Fruit fly (Drosophila melanogaster) whole organism, embryonic: ENCODE results near the gene AANATL3.

Experiments used
- Ada2b ChIP-seq: fragments of 200-800 bp; sonication (Bioruptor generic); IDR thresholded peaks from 2 replicates; pipeline ENCODE4 v1.3.6; 2022; ENCODE audit warnings: missing biosample characterization, missing genetic modification characterization
- Atf3 ChIP-seq: fragments of 200-800 bp; sonication (Bioruptor generic); optimal IDR thresholded peaks from 3 replicates; lab custom pipeline; 2016; ENCODE audit warnings: missing biosample characterization, missing genetic modification characterization
- B-H2 ChIP-seq: fragments of 200-800 bp; sonication (Bioruptor generic); optimal IDR thresholded peaks from 2 replicates; lab custom pipeline; 2018; ENCODE audit warnings: missing biosample characterization, mild to moderate bottlenecking, missing genetic modification characterization
- Bdp1 ChIP-seq: fragments of 200-800 bp; sonication (Bioruptor generic); optimal IDR thresholded peaks from 3 replicates; lab custom pipeline; 2016; ENCODE audit warnings: missing biosample characterization, missing genetic modification characterization
- CG10431 ChIP-seq: fragments of 200-800 bp; sonication (Bioruptor generic); optimal IDR thresholded peaks from 3 replicates; lab custom pipeline; 2018; ENCODE audit warnings: missing biosample characterization, mild to moderate bottlenecking, missing genetic modification characterization
- CG10654 ChIP-seq: fragments of 200-800 bp; sonication (Bioruptor generic); optimal IDR thresholded peaks from 2 replicates; lab custom pipeline; 2016; ENCODE audit warnings: missing biosample characterization, missing genetic modification characterization
- CG10979 ChIP-seq: fragments of 200-800 bp; sonication (Bioruptor generic); optimal IDR thresholded peaks from 2 replicates; lab custom pipeline; 2018; ENCODE audit warnings: missing biosample characterization, mild to moderate bottlenecking, missing genetic modification characterization, moderate library complexity
- CG12236 ChIP-seq: fragments of 200-800 bp; sonication (Bioruptor generic); optimal IDR thresholded peaks from 2 replicates; lab custom pipeline; 2016; ENCODE audit warnings: missing biosample characterization, missing genetic modification characterization
- CG13287 ChIP-seq: fragments of 200-800 bp; sonication (Bioruptor generic); IDR thresholded peaks from 2 replicates; pipeline ENCODE4 v1.3.6; 2022; ENCODE audit warnings: missing biosample characterization, missing genetic modification characterization; ENCODE audit not compliant: partially characterized antibody
- CG2116 ChIP-seq: fragments of 200-800 bp; sonication (Bioruptor generic); optimal IDR thresholded peaks from 3 replicates; lab custom pipeline; 2018; ENCODE audit warnings: missing biosample characterization, mild to moderate bottlenecking, missing genetic modification characterization
- CG30020 ChIP-seq: fragments of 200-800 bp; optimal IDR thresholded peaks from 2 replicates; lab custom pipeline; 2019; ENCODE audit warnings: missing biosample characterization, mild to moderate bottlenecking, missing genetic modification characterization, moderate library complexity
- CG33213 ChIP-seq: fragments of 200-800 bp; sonication (Bioruptor generic); optimal IDR thresholded peaks from 3 replicates; lab custom pipeline; 2016; ENCODE audit warnings: missing biosample characterization, missing genetic modification characterization
- CG4854 ChIP-seq: fragments of 200-800 bp; sonication (Bioruptor generic); optimal IDR thresholded peaks from 2 replicates; lab custom pipeline; 2016; ENCODE audit warnings: missing biosample characterization, missing genetic modification characterization, inconsistent platforms
- CG7745 ChIP-seq: fragments of 200-800 bp; sonication (Bioruptor generic); optimal IDR thresholded peaks from 2 replicates; lab custom pipeline; 2018; ENCODE audit warnings: missing biosample characterization, mild to moderate bottlenecking, missing genetic modification characterization, moderate library complexity
- CG8388 ChIP-seq: fragments of 200-800 bp; sonication (Bioruptor generic); optimal IDR thresholded peaks from 2 replicates; lab custom pipeline; 2019; ENCODE audit warnings: missing biosample characterization, mild to moderate bottlenecking, missing genetic modification characterization, moderate library complexity
- Dad ChIP-seq: fragments of 200-800 bp; sonication (Bioruptor generic); optimal IDR thresholded peaks from 3 replicates; lab custom pipeline; 2016; ENCODE audit warnings: missing biosample characterization, missing genetic modification characterization
- Dbx ChIP-seq: fragments of 200-800 bp; sonication (Bioruptor generic); IDR thresholded peaks from 3 replicates; pipeline ENCODE4 v1.3.6; 2022; ENCODE audit warnings: missing biosample characterization, missing genetic modification characterization
- Ets97D ChIP-seq: fragments of 200-800 bp; sonication (Bioruptor generic); optimal IDR thresholded peaks from 3 replicates; lab custom pipeline; 2016; ENCODE audit warnings: missing biosample characterization, missing genetic modification characterization
- HmgD ChIP-seq: fragments of 200-800 bp; sonication (Bioruptor generic); optimal IDR thresholded peaks from 3 replicates; lab custom pipeline; 2016; ENCODE audit warnings: missing biosample characterization, missing genetic modification characterization
- Jarid2 ChIP-seq: fragments of 200-800 bp; sonication (Bioruptor generic); optimal IDR thresholded peaks from 3 replicates; lab custom pipeline; 2017; ENCODE audit warnings: mild to moderate bottlenecking, missing biosample characterization, missing genetic modification reagents, missing genetic modification characterization
- Lpt ChIP-seq: fragments of >200 bp; optimal IDR thresholded peaks from 2 replicates; lab custom pipeline; 2018; ENCODE audit warnings: missing biosample characterization, missing genetic modification characterization
- MBD-R2 ChIP-seq: fragments of 200-800 bp; sonication (Bioruptor generic); IDR thresholded peaks from 2 replicates; pipeline ENCODE4 v1.3.6; 2022; ENCODE audit warnings: missing biosample characterization, missing genetic modification characterization
- MESR4 ChIP-seq: fragments of 200-800 bp; sonication (Bioruptor generic); optimal IDR thresholded peaks from 2 replicates; lab custom pipeline; 2018; ENCODE audit warnings: missing biosample characterization, mild to moderate bottlenecking, missing genetic modification characterization, moderate library complexity
- Max ChIP-seq: fragments of 200-800 bp; sonication (Bioruptor generic); optimal IDR thresholded peaks from 2 replicates; lab custom pipeline; 2016; ENCODE audit warnings: missing biosample characterization, mild to moderate bottlenecking, missing genetic modification characterization
- Med ChIP-seq: fragments of 200-800 bp; sonication (Bioruptor generic); peaks from one replicate; lab custom pipeline; 2016; ENCODE audit warnings: missing biosample characterization, missing genetic modification characterization, mild to moderate bottlenecking, inconsistent platforms, moderate library complexity
- NFAT ChIP-seq: fragments of 200-800 bp; sonication (Bioruptor generic); IDR thresholded peaks from 2 replicates; pipeline ENCODE4 v1.3.6; 2022; ENCODE audit warnings: missing biosample characterization, missing genetic modification characterization
- Oli ChIP-seq: fragments of 200-800 bp; sonication (Bioruptor generic); optimal IDR thresholded peaks from 2 replicates; lab custom pipeline; 2018; ENCODE audit warnings: missing biosample characterization, mild to moderate bottlenecking, missing genetic modification characterization, moderate library complexity
- Opbp ChIP-seq: fragments of 200-800 bp; sonication (Bioruptor generic); IDR thresholded peaks from 3 replicates; pipeline ENCODE4 v1.3.6; 2022; ENCODE audit warnings: missing biosample characterization, missing genetic modification characterization; ENCODE audit not compliant: partially characterized antibody
- Sry-β ChIP-seq: fragments of 200-800 bp; sonication (Bioruptor generic); optimal IDR thresholded peaks from 2 replicates; lab custom pipeline; 2018; ENCODE audit warnings: missing biosample characterization, mild to moderate bottlenecking, missing genetic modification characterization, moderate library complexity
- TFAM ChIP-seq: fragments of 200-800 bp; sonication (Bioruptor generic); optimal IDR thresholded peaks from 2 replicates; lab custom pipeline; 2017; ENCODE audit warnings: missing biosample characterization, missing genetic modification characterization, inconsistent platforms
- aop ChIP-seq: fragments of 200-800 bp; sonication (Bioruptor generic); IDR thresholded peaks from 2 replicates; pipeline ENCODE4 v1.3.6; 2022; ENCODE audit warnings: missing biosample characterization, missing genetic modification characterization
- crp ChIP-seq, 2 experiments: fragments of 200-800 bp; sonication (Bioruptor generic); optimal IDR thresholded peaks; 2 replicates in 1 of 2; 3 replicates in 1 of 2; lab custom pipeline; 2017; ENCODE audit warnings: missing biosample characterization in 2 of 2, missing genetic modification characterization in 2 of 2, mild to moderate bottlenecking in 1 of 2, moderate library complexity in 1 of 2
- cwo ChIP-seq: fragments of 200-800 bp; sonication (Bioruptor generic); optimal IDR thresholded peaks from 3 replicates; lab custom pipeline; 2017; ENCODE audit warnings: missing biosample characterization, missing genetic modification characterization, mild to moderate bottlenecking, moderate library complexity, missing genetic modification reagents
- danr ChIP-seq: fragments of 200-800 bp; sonication (Bioruptor generic); IDR thresholded peaks from 2 replicates; pipeline ENCODE4 v1.3.6; 2022; ENCODE audit warnings: missing biosample characterization, missing genetic modification characterization
- dm ChIP-seq: fragments of 200-800 bp; sonication (Bioruptor generic); optimal IDR thresholded peaks from 3 replicates; lab custom pipeline; 2016; ENCODE audit warnings: missing biosample characterization, missing genetic modification characterization
- dmrt11E ChIP-seq: fragments of 200-800 bp; sonication (Bioruptor generic); optimal IDR thresholded peaks from 3 replicates; lab custom pipeline; 2018; ENCODE audit warnings: missing biosample characterization, mild to moderate bottlenecking, missing genetic modification characterization, moderate library complexity
- dysf ChIP-seq: fragments of 200-800 bp; sonication (Bioruptor generic); IDR thresholded peaks from 3 replicates; pipeline ENCODE4 v1.3.6; 2022; ENCODE audit warnings: missing biosample characterization, missing genetic modification characterization
- eve ChIP-seq, 2 experiments: fragments of >200 bp; optimal IDR thresholded peaks; 2 replicates each; lab custom pipeline; 2017; ENCODE audit warnings: missing biosample characterization in 2 of 2, missing genetic modification characterization in 2 of 2
- ind ChIP-seq: fragments of 200-800 bp; sonication (Bioruptor generic); optimal IDR thresholded peaks from 3 replicates; lab custom pipeline; 2016; ENCODE audit warnings: missing biosample characterization, missing genetic modification characterization
- mam ChIP-seq: fragments of 200-800 bp; sonication (Bioruptor generic); optimal IDR thresholded peaks from 3 replicates; lab custom pipeline; 2016; ENCODE audit warnings: missing biosample characterization, missing genetic modification characterization
- nmo ChIP-seq: fragments of 200-800 bp; sonication (Bioruptor generic); optimal IDR thresholded peaks from 2 replicates; lab custom pipeline; 2018; ENCODE audit warnings: missing biosample characterization, mild to moderate bottlenecking, missing genetic modification characterization, moderate library complexity
- odd ChIP-seq: fragments of 200-800 bp; sonication (Bioruptor generic); optimal IDR thresholded peaks from 2 replicates; lab custom pipeline; 2017; ENCODE audit warnings: missing biosample characterization, mild to moderate bottlenecking, missing genetic modification characterization
- org-1 ChIP-seq: fragments of 200-800 bp; sonication (Bioruptor generic); optimal IDR thresholded peaks from 2 replicates; lab custom pipeline; 2017; ENCODE audit warnings: missing biosample characterization, missing genetic modification characterization
- pfk ChIP-seq: fragments of 200-800 bp; sonication (Bioruptor generic); optimal IDR thresholded peaks from 2 replicates; lab custom pipeline; 2018; ENCODE audit warnings: missing biosample characterization, mild to moderate bottlenecking, missing genetic modification characterization, moderate library complexity
- scrt ChIP-seq: fragments of 200-800 bp; sonication (Bioruptor generic); optimal IDR thresholded peaks from 2 replicates; lab custom pipeline; 2018; ENCODE audit warnings: missing biosample characterization, mild to moderate bottlenecking, missing genetic modification characterization, moderate library complexity
- sd ChIP-seq: fragments of 200-800 bp; sonication (Bioruptor generic); optimal IDR thresholded peaks from 3 replicates; lab custom pipeline; 2018; ENCODE audit warnings: missing biosample characterization, mild to moderate bottlenecking, missing genetic modification characterization, moderate library complexity
- tll ChIP-seq, 2 experiments: fragments of 200-800 bp in 1 of 2; fragments of >200 bp in 1 of 2; sonication (Bioruptor generic) in 1 of 2; optimal IDR thresholded peaks; 2 replicates each; lab custom pipeline; 2017 to 2019; ENCODE audit warnings: missing biosample characterization in 2 of 2, missing genetic modification characterization in 2 of 2, mild to moderate bottlenecking in 1 of 2, moderate library complexity in 1 of 2
- trem ChIP-seq: fragments of 200-800 bp; optimal IDR thresholded peaks from 3 replicates; lab custom pipeline; 2019; ENCODE audit warnings: missing biosample characterization, mild to moderate bottlenecking, missing genetic modification characterization, moderate library complexity
- zfh1 ChIP-seq: fragments of 200-800 bp; sonication (Bioruptor generic); IDR thresholded peaks from 3 replicates; pipeline ENCODE4 v1.3.6; 2022; ENCODE audit warnings: missing biosample characterization, missing genetic modification characterization

AANATL3 gene

dm6 chr2L:20061018-20061657 is 35.5 kb upstream of the AANATL3 start, which contains the start of the genes barr and lok (continued):
- TF ChIP-seq B-H2 = no peak
- TF ChIP-seq CG30020 (tag; lab: Kevin White, UChicago) = peak; percentile 66
- TF ChIP-seq CG7745 = no peak
- no peak for TF ChIP-seq CG13287 (GFP tag; lab: Robert Waterston, UW)
- no peak for TF ChIP-seq Jarid2 (GFP tag; lab: Kevin White, UChicago)
- TF ChIP-seq ind (GFP tag; lab: Kevin White, UChicago) = peak; percentile 65
- peak; percentile 28 for TF ChIP-seq CG10431 (GFP tag; lab: Kevin White, UChicago)
- TF ChIP-seq pfk = no peak
- peak; percentile 68 for TF ChIP-seq MESR4 (GFP tag; lab: Kevin White, UChicago)
- peak; percentile 93 for TF ChIP-seq CG2116 (GFP tag; lab: Kevin White, UChicago)
- peak; percentile 9 for TF ChIP-seq CG4854 (GFP tag; lab: Kevin White, UChicago)
- TF ChIP-seq trem (tag; lab: Kevin White, UChicago) = peak; percentile 19
- TF ChIP-seq TFAM (GFP tag; lab: Kevin White, UChicago) = no peak
- TF ChIP-seq Med = peak; percentile 82
- no peak for TF ChIP-seq cwo (GFP tag; lab: Kevin White, UChicago)
- TF ChIP-seq Lpt (GFP tag; lab: Kevin White, UChicago) = no peak
- peak; percentile 80 for TF ChIP-seq sd (tag; lab: Kevin White, UChicago)
- TF ChIP-seq CG10979 (tag; lab: Kevin White, UChicago) = peak; percentile 17
- no peak for TF ChIP-seq Opbp (GFP tag; lab: Robert Waterston, UW)
- no peak for TF ChIP-seq odd (GFP tag; lab: Kevin White, UChicago)
- peak; percentile 20; the same call in 1 of the 2 replicates for TF ChIP-seq danr
- peak; percentile 63 for TF ChIP-seq dmrt11E
- peak; percentile 33; the same call in 1 of the 2 replicates for TF ChIP-seq NFAT (GFP tag; lab: Robert Waterston, UW)
- TF ChIP-seq CG10654 (GFP tag; lab: Kevin White, UChicago) = peak; percentile 27
- TF ChIP-seq crp (GFP tag; optimal IDR thresholded peaks at IDR 0.05; lab: Kevin White, UChicago) = peak in 1 of 2 experiments; percentile 9
- TF ChIP-seq org-1 (GFP tag; lab: Kevin White, UChicago) = no peak
- TF ChIP-seq dysf (GFP tag; lab: Robert Waterston, UW) = peak; percentile 49; the same call in 1 of the 3 replicates
- TF ChIP-seq Atf3 (GFP tag; lab: Kevin White, UChicago) = peak; percentile 44
- no peak for TF ChIP-seq Dad (GFP tag; lab: Kevin White, UChicago)
- TF ChIP-seq Sry-β = peak; percentile 95
- TF ChIP-seq Ada2b (GFP tag; lab: Robert Waterston, UW) = 0 out of 2 replicates have a peak, but pooled peaks have one; percentile 25
- TF ChIP-seq dm (GFP tag; lab: Kevin White, UChicago) = no peak
- no peak for TF ChIP-seq aop
- TF ChIP-seq eve (GFP tag; optimal IDR thresholded peaks at IDR 0.05; lab: Kevin White, UChicago) = no peak
- TF ChIP-seq Dbx (GFP tag; lab: Robert Waterston, UW) = peak; percentile 63; the same call in 2 of the 3 replicates
- peak; percentile 46 for TF ChIP-seq Oli (tag; lab: Kevin White, UChicago)
- TF ChIP-seq scrt (GFP tag; lab: Kevin White, UChicago) = no peak
- TF ChIP-seq Ets97D (GFP tag; lab: Kevin White, UChicago) = peak; percentile 51
- TF ChIP-seq CG8388 (GFP tag; lab: Kevin White, UChicago) = peak; percentile 62
- peak; percentile 28; the same call in 1 of the 3 replicates for TF ChIP-seq zfh1 (GFP tag; lab: Robert Waterston, UW)
- peak in 1 of 2 experiments; percentile 86 for TF ChIP-seq tll (GFP tag; optimal IDR thresholded peaks at IDR 0.05; lab: Kevin White, UChicago)
- no peak for TF ChIP-seq HmgD (GFP tag; lab: Kevin White, UChicago)
- peak; percentile 72 for TF ChIP-seq mam
- peak; percentile 8 for TF ChIP-seq CG12236 (GFP tag; lab: Kevin White, UChicago)
- TF ChIP-seq Max (GFP tag; lab: Kevin White, UChicago) = peak; percentile 23
- peak; percentile 76 for TF ChIP-seq nmo (GFP tag; lab: Kevin White, UChicago)
- TF ChIP-seq CG33213 (GFP tag; lab: Kevin White, UChicago) = peak; percentile 10
- TF ChIP-seq Bdp1 (GFP tag; lab: Kevin White, UChicago) = peak; percentile 24
- peak; percentile 34 for TF ChIP-seq MBD-R2 (GFP tag; lab: Robert Waterston, UW)
